Worm (Caenorhabditis elegans) whole organism, L4/young adult: ENCODE measurements around the gene C50D2.10.

Experiments used
- W03F9.2 ChIP-seq: fragments of 150-350 bp; optimal IDR thresholded peaks from 2 replicates; lab custom pipeline; 2014; ENCODE audit warnings: missing biosample characterization, missing genetic modification characterization
- dao-5 ChIP-seq: sonication (generic microtip); optimal IDR thresholded peaks from 2 replicates; lab custom pipeline; 2016; ENCODE audit warnings: missing genotype, missing genetic modification characterization, moderate library complexity, missing compliant biosample characterization
- him-1 ChIP-seq: sonication (generic microtip); optimal IDR thresholded peaks from 2 replicates; lab custom pipeline; 2016; ENCODE audit warnings: missing genotype, missing genetic modification reagents, missing genetic modification characterization, missing compliant biosample characterization

DNA sequence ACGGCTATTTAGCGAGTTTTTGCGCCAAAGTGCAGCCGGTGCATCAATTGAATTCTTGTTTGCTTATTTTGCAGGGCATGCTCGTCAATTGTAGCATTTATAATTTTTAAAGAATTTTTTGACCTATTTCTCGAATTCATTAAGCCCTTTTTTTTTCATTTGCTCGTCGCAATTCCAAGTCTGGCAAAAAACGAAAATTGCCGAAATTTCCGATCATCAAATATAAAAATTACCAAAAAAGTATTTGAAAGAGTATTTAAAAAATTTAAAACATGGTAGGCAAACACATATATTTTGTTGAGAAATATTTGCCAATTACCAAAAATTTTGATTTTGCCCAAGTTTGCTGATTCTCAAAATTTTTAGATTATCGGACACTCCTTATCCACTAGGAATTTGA lies 14.8 kb upstream of the C50D2.10 start, which contains the start of gene C50D2.6:
- TF ChIP-seq him-1 (tag; lab: Kevin White, UChicago) (no peak), dao-5 (no peak), W03F9.2 (no peak)
